Worm (Caenorhabditis elegans) whole organism, L2 larva: ENCODE data around the gene F55C12.19.
A peak's percentile ranks its signal among the peaks of the same experiment; 100 is the strongest.
"Not testable (repeated sequence)": the region's sequence is repeated elsewhere in the genome, so short reads cannot be mapped to it uniquely, and the experiment has no call there.

Source experiments
- C34F6.9 ChIP-seq: fragments of 150-350 bp; optimal IDR thresholded peaks from 2 replicates; lab custom pipeline; 2014; ENCODE audit warnings: missing biosample characterization, missing genetic modification characterization
- F13H6.1 ChIP-seq: sonication (generic microtip); optimal IDR thresholded peaks from 2 replicates; lab custom pipeline; 2016; ENCODE audit warnings: missing genetic modification characterization, missing compliant biosample characterization
- Y55F3AM.14 ChIP-seq: fragments of 200-800 bp; sonication (Bioruptor generic); optimal IDR thresholded peaks from 2 replicates; lab custom pipeline; 2018; ENCODE audit warnings: mild to moderate bottlenecking, missing genetic modification characterization, missing compliant biosample characterization
- ZK546.5 ChIP-seq: sonication (generic microtip); optimal IDR thresholded peaks from 2 replicates; lab custom pipeline; 2017; ENCODE audit warnings: missing biosample characterization, missing genetic modification characterization
- blmp-1 ChIP-seq: sonication (generic microtip); optimal IDR thresholded peaks from 2 replicates; lab custom pipeline; 2017; ENCODE audit warnings: missing genetic modification characterization, mild to moderate bottlenecking, missing compliant biosample characterization, antibody characterized with exemption, moderate library complexity; ENCODE audit not compliant: insufficient read depth
- crh-2 ChIP-seq: sonication (generic microtip); optimal IDR thresholded peaks from 2 replicates; lab custom pipeline; 2017; ENCODE audit warnings: missing biosample characterization, missing genetic modification characterization
- dmd-4 ChIP-seq: sonication (generic microtip); optimal IDR thresholded peaks from 2 replicates; lab custom pipeline; 2017; ENCODE audit warnings: missing biosample characterization, missing genetic modification characterization
- egl-27 ChIP-seq: sonication (generic microtip); optimal IDR thresholded peaks from 3 replicates; lab custom pipeline; 2017; ENCODE audit warnings: missing biosample characterization, missing genetic modification reagents, missing genetic modification characterization
- elt-3 ChIP-seq: sonication (generic microtip); optimal IDR thresholded peaks from 2 replicates; lab custom pipeline; 2017; ENCODE audit warnings: missing biosample characterization, missing genetic modification characterization
- fos-1 ChIP-seq: fragments of 150-350 bp; optimal IDR thresholded peaks from 2 replicates; lab custom pipeline; 2014; ENCODE audit warnings: missing biosample characterization, missing genetic modification characterization
- gmeb-1 ChIP-seq: fragments of 150-350 bp; optimal IDR thresholded peaks from 2 replicates; lab custom pipeline; 2014; ENCODE audit warnings: missing biosample characterization, missing genetic modification characterization
- lin-11 ChIP-seq: fragments of 150-350 bp; sonication (generic microtip); optimal IDR thresholded peaks from 2 replicates; lab custom pipeline; 2014; ENCODE audit warnings: missing biosample characterization, missing genetic modification characterization, inconsistent platforms, mixed read lengths
- lin-13 ChIP-seq: fragments of 150-350 bp; optimal IDR thresholded peaks from 2 replicates; lab custom pipeline; 2014; ENCODE audit warnings: missing biosample characterization, missing genetic modification reagents, missing genetic modification characterization
- lsy-2 ChIP-seq, 2 experiments: fragments of 150-350 bp in 1 of 2; sonication (generic microtip) in 1 of 2; optimal IDR thresholded peaks; 2 replicates each; lab custom pipeline; 2014 to 2017; ENCODE audit warnings: missing biosample characterization in 2 of 2, missing genetic modification characterization in 2 of 2
- mab-5 ChIP-seq: fragments of 150-350 bp; optimal IDR thresholded peaks from 2 replicates; lab custom pipeline; 2014; ENCODE audit warnings: missing biosample characterization, missing genetic modification characterization
- mdl-1 ChIP-seq, 2 experiments: fragments of 150-350 bp in 1 of 2; sonication (generic microtip) in 1 of 2; optimal IDR thresholded peaks; 2 replicates each; lab custom pipeline; 2017; ENCODE audit warnings: missing biosample characterization in 2 of 2, missing genetic modification characterization in 2 of 2
- nhr-129 ChIP-seq: fragments of 150-350 bp; optimal IDR thresholded peaks from 2 replicates; lab custom pipeline; 2014; ENCODE audit warnings: missing biosample characterization, missing genetic modification characterization
- nhr-23 ChIP-seq: fragments of 150-350 bp; optimal IDR thresholded peaks from 2 replicates; lab custom pipeline; 2014; ENCODE audit warnings: missing biosample characterization, missing genetic modification reagents, missing genetic modification characterization
- nhr-25 ChIP-seq: fragments of 150-350 bp; sonication (generic microtip); optimal IDR thresholded peaks from 3 replicates; lab custom pipeline; 2014; ENCODE audit warnings: missing biosample characterization, missing genetic modification characterization
- nhr-6 ChIP-seq: fragments of 150-350 bp; optimal IDR thresholded peaks from 2 replicates; lab custom pipeline; 2014; ENCODE audit warnings: missing biosample characterization, missing genetic modification characterization
- nhr-77 ChIP-seq: fragments of 150-350 bp; optimal IDR thresholded peaks from 2 replicates; lab custom pipeline; 2014; ENCODE audit warnings: missing biosample characterization, missing genetic modification characterization
- peb-1 ChIP-seq: fragments of 150-350 bp; optimal IDR thresholded peaks from 2 replicates; lab custom pipeline; 2014; ENCODE audit warnings: missing biosample characterization, missing genetic modification characterization
- sma-3 ChIP-seq: sonication (generic microtip); optimal IDR thresholded peaks from 2 replicates; lab custom pipeline; 2016; ENCODE audit warnings: missing genetic modification reagents, missing genetic modification characterization, missing compliant biosample characterization
- sma-9 ChIP-seq, 2 experiments: fragments of 150-350 bp in 1 of 2; sonication (generic microtip) in 1 of 2; optimal IDR thresholded peaks; 2 replicates each; lab custom pipeline; 2014 to 2016; ENCODE audit warnings: missing genetic modification characterization in 2 of 2, mild to moderate bottlenecking in 1 of 2, missing biosample characterization in 1 of 2, missing compliant biosample characterization in 1 of 2, missing genetic modification reagents in 1 of 2, moderate library complexity in 1 of 2
- snpc-4 ChIP-seq: fragments of 150-350 bp; optimal IDR thresholded peaks from 2 replicates; lab custom pipeline; 2014; ENCODE audit warnings: missing biosample characterization, missing genetic modification characterization
- unc-55 ChIP-seq: fragments of 150-350 bp; sonication (generic microtip); optimal IDR thresholded peaks from 3 replicates; lab custom pipeline; 2014; ENCODE audit warnings: missing biosample characterization, missing genetic modification reagents, missing genetic modification characterization
- zag-1 ChIP-seq: fragments of 150-350 bp; optimal IDR thresholded peaks from 2 replicates; lab custom pipeline; 2014; ENCODE audit warnings: missing biosample characterization, missing genetic modification characterization
- ztf-1 ChIP-seq: fragments of 200-800 bp; sonication (Bioruptor generic); conservative IDR thresholded peaks from 2 replicates; pipeline ENCODE4 v1.3.6; 2022; ENCODE audit warnings: missing genetic modification characterization, missing compliant biosample characterization

Gene F55C12.19

DNA sequence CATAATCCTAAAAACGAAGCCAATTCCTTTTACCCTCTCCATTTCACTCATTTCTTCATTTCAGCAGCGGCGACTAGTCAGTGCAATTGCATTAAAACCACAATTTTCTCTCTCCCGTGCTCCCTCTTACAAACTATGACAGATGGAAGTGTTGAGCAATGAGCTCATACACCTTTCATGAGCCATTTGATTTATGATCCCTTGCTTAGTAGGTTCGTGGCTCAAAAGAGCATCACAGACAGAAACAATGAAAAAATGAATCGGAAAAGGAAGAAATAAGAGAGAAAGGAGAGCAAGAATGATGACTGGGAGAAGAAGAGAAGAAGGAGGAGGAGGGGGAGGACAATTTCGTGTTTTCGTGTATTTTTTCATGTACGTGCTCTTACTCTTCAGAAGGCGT lies 5.6 kb downstream of the F55C12.19 start:
- peak; percentile 23 for TF ChIP-seq nhr-129 (tag; lab: Kevin White, UChicago)
- TF ChIP-seq sma-9 (GFP tag; optimal IDR thresholded peaks at IDR 0.05; lab: Kevin White, UChicago) = peak; percentile 16
- TF ChIP-seq sma-9 (tag; optimal IDR thresholded peaks at IDR 0.05; lab: Kevin White, UChicago) = no peak
- TF ChIP-seq mab-5 (tag; lab: Kevin White, UChicago) = peak; percentile 73
- peak; percentile 45 for TF ChIP-seq unc-55 (GFP tag; lab: Kevin White, UChicago)
- TF ChIP-seq lin-11 (tag; lab: Kevin White, UChicago) = no peak

DNA sequence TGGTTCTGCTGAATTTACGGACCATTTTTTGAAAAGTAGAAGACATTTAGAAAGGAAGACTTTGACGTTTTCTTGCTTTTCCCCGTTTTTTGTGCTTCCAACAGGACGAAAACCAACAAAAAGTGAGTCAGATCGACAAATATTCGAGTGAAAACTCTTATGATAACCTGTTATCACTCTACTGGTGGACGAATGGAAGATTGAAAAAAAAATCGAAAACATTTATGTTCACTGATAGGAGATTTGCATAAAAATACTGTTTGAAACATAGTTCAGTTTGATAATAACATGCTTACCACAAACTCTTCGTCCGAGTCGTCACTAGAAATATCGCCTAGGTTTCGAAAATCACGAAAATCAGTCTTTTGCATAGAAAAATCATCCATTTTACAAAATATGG lies 6.5 kb downstream of the F55C12.19 start:
- TF ChIP-seq fos-1 (tag; lab: Kevin White, UChicago) (peak; percentile 53), nhr-23 (tag; lab: Kevin White, UChicago) (no peak), lin-13 (GFP tag; lab: Kevin White, UChicago) (no peak), blmp-1 (no peak), sma-3 (GFP tag; lab: Kevin White, UChicago) (no peak), zag-1 (tag; lab: Kevin White, UChicago) (no peak)

DNA sequence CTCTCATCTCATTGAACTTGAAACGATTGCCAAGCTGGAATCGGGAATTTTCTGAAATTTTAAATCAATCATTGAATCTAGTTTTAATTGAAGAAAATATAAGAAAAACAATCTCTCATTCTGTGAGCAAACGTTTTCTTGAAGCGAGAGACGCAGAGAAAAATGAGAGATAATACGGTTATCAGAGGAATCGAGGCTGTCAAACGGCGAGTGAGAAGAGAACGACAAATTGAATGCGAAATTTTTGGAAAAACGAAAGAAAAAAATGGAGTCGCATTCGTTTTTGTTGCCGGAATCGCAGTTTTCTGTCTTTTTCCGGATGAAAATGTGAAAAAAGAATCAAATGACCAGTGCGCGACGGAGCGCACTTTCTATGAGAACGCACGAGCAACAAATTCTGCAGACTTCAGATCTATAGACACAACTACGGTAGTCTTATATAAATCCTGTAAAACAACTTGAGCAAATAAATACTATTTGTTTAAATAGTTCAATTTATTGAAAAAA lies 7.7 kb downstream of the F55C12.19 start, which contains the start of gene tex-2:
TSS of gene tex-2 (minus strand) at position 51 of the 507 bp plus-strand sequence.
- TF ChIP-seq gmeb-1 (tag; lab: Kevin White, UChicago) (no peak), snpc-4 (no peak), lsy-2 (tag; optimal IDR thresholded peaks at IDR 0.05; lab: Kevin White, UChicago) (peak in 1 of 2 experiments; percentile 33), unc-55 (GFP tag; lab: Kevin White, UChicago) (peak; percentile 55), C34F6.9 (tag; lab: Kevin White, UChicago) (peak; percentile 34), F13H6.1 (peak; percentile 32), lin-13 (GFP tag; lab: Kevin White, UChicago) (peak; percentile 13), crh-2 (tag; lab: Kevin White, UChicago) (peak; percentile 9), dmd-4 (no peak), Y55F3AM.14 (no peak), fos-1 (tag; lab: Kevin White, UChicago) (peak; percentile 77), mdl-1 (tag; optimal IDR thresholded peaks at IDR 0.05; lab: Kevin White, UChicago) (no peak), zag-1 (tag; lab: Kevin White, UChicago) (peak; percentile 24), nhr-77 (no peak), elt-3 (tag; lab: Kevin White, UChicago) (no peak), nhr-129 (tag; lab: Kevin White, UChicago) (peak; percentile 48), ztf-1 (no peak), peb-1 (tag; lab: Kevin White, UChicago) (no peak)

DNA sequence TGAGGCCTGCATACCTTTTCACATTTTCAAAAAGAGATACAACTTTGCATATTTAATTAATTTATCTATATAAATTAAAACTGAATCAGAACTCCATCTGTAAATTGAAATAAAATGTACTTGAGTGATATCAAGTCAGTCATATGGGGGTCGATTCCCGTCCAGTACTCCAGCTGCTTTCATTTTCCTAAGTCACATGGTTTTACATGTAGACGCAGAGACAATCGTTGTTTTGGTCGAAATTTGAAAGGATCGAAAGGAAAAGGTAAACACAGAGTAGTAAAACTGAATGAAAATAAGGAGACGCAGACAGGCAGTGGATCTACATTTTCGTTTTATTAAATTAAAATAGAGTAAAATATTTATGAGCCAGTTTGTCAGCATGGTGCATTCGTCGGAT lies 8.2 kb downstream of the F55C12.19 start:
- TF ChIP-seq fos-1 (tag; lab: Kevin White, UChicago) = no peak
- TF ChIP-seq elt-3 (tag; lab: Kevin White, UChicago) = no peak
- peak; percentile 46 for TF ChIP-seq C34F6.9 (tag; lab: Kevin White, UChicago)
- TF ChIP-seq nhr-25 = peak; percentile 3
- no peak for TF ChIP-seq ZK546.5 (tag; lab: Kevin White, UChicago)
- peak; percentile 64 for TF ChIP-seq sma-9 (GFP tag; optimal IDR thresholded peaks at IDR 0.05; lab: Kevin White, UChicago)
- TF ChIP-seq sma-9 (tag; optimal IDR thresholded peaks at IDR 0.05; lab: Kevin White, UChicago) = no peak
- peak; percentile 36 for TF ChIP-seq sma-3 (GFP tag; lab: Kevin White, UChicago)
- TF ChIP-seq lsy-2 (tag; optimal IDR thresholded peaks at IDR 0.05; lab: Kevin White, UChicago) = peak in 1 of 2 experiments; percentile 27
- no peak for TF ChIP-seq nhr-6
- TF ChIP-seq nhr-129 (tag; lab: Kevin White, UChicago) = peak; percentile 80
- TF ChIP-seq blmp-1 = peak; percentile 51
- TF ChIP-seq egl-27 = no peak

DNA sequence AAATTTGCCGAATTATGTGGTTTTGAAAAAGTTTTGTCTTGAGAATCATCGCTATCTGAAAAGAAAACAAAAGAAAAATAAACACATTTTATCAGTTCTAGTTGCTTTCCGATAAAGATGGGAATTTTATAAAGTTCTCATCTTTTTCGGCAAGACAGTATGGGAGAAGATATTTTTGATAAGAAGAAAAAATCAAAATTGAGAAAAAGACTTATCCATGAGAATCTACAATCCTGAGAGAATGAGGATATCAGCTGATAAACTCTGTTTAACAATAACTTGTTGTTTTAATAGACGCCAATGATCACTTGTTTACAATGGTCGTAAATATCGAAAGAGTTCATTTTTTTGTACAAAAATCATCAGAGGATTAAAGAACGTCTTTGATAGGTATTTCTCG lies 10.1 kb downstream of the F55C12.19 start, which contains the start of gene F55C12.6:
TSS of gene F55C12.6 (minus strand) at position 101 of the 400 bp plus-strand sequence.
- no peak for TF ChIP-seq ztf-1
- TF ChIP-seq ZK546.5 (tag; lab: Kevin White, UChicago) = no peak
- no peak for TF ChIP-seq dmd-4
- no peak for TF ChIP-seq C34F6.9 (tag; lab: Kevin White, UChicago)
- TF ChIP-seq egl-27 = no peak

DNA sequence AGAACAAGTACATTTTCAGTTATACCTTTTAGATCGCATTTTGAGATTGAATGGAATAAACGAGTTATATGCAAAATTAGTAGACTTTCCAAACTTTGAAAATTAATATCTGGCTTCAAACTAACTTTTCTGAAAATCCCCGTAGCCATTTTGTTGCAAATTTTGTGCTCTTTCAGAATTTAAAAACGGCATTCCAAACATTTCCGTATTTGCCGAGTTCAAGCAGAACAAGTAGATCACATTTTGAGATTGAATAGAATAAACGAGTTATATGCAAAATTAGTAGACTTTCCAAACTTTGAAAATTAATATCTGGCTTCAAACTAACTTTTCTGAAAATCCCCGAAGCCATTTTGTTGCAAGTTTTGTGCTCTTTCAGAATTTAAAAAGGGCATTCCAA lies 10.6 kb downstream of the F55C12.19 start, which contains the start of gene F55C12.2:
TSS of gene F55C12.2 (plus strand) at position 301 of the 400 bp plus-strand sequence.
- not testable (repeated sequence) for TF ChIP-seq snpc-4, egl-27, dmd-4
